Worm (Caenorhabditis elegans): ENCODE data around the gene Y43F8B.22.
A peak's percentile ranks its signal among the peaks of the same experiment; 100 is the strongest.

The Y43F8B.22 gene

ce11 chrV:19521351-19522278, 39.0 kb downstream of the Y43F8B.22 start (continued):
- peak; percentile 26 for TF ChIP-seq nhr-90 (tag; optimal IDR thresholded peaks at IDR 0.05)
- TF ChIP-seq dpff-1 (tag; optimal IDR thresholded peaks at IDR 0.05) = no peak
- no peak for TF ChIP-seq ceh-100 (GFP tag; IDR thresholded peaks at IDR 0.05)
- no peak for TF ChIP-seq Y95B8A.8 (GFP tag; IDR thresholded peaks at IDR 0.05)
- no peak; the same call in 1 of the 2 replicates for TF ChIP-seq egl-44 (GFP tag; IDR thresholded peaks at IDR 0.05)
- TF ChIP-seq die-1 (tag; optimal IDR thresholded peaks at IDR 0.05) = peak; percentile 13
- TF ChIP-seq cebp-2 (GFP tag; IDR thresholded peaks at IDR 0.05) = peak; percentile 63
- TF ChIP-seq cebp-1 (GFP tag; IDR thresholded peaks at IDR 0.05) = no peak
- peak; percentile 4 for TF ChIP-seq cebp-1 (tag; optimal IDR thresholded peaks at IDR 0.05)
- TF ChIP-seq ama-1 (optimal IDR thresholded peaks at IDR 0.05) = peak; percentile 37
- TF ChIP-seq ama-1 (GFP tag; optimal IDR thresholded peaks at IDR 0.05) = peak in 1 of 2 experiments; percentile 20
- TF ChIP-seq mxl-1 (tag; optimal IDR thresholded peaks at IDR 0.05) = no peak
- no peak for TF ChIP-seq ets-4 (GFP tag; optimal IDR thresholded peaks at IDR 0.05)
- peak in 1 of 3 experiments; percentile 14 for TF ChIP-seq lin-35 (GFP tag; optimal IDR thresholded peaks at IDR 0.05)
- peak; percentile 55 for TF ChIP-seq B0261.1 (tag; optimal IDR thresholded peaks at IDR 0.05)
- TF ChIP-seq egrh-3 (GFP tag; IDR thresholded peaks at IDR 0.05) = no peak
- no peak for TF ChIP-seq lin-54 (GFP tag; optimal IDR thresholded peaks at IDR 0.05)
- no peak for TF ChIP-seq Y79H2A.3 (GFP tag; conservative IDR thresholded peaks at IDR 0.05)

DNA sequence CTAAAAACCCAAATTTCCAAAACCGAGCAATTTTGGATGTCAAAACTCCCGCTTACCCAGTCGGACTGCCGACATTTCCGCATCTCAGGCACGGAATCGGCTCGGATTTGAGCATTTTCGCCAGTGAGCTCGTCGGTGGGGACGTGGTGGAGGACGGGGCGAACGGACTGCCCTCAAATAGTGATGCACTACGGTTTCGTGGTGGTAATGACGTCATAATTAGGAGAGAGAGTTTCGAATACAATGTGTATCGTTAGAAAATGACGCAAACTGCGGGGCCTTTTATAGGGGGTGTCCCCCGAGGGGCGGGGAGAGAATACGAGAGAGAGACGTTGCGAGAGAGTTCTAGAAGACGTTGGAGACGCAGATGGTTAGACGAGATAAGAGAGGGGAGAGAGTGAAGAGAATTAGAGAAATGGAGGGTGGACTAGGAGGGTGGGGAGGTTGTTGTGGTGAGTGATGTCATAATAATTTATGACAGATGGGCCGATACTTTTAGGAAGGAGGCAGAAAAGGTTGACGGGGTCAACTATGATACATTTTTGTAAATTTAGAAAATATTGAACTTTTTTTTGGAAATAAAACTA, 40.0 kb downstream of the Y43F8B.22 start:
- TF ChIP-seq ztf-3 (GFP tag; optimal IDR thresholded peaks at IDR 0.05) = peak; percentile 84
- TF ChIP-seq egl-44 (GFP tag; IDR thresholded peaks at IDR 0.05) = peak; percentile 56; the same call in 1 of the 2 replicates
- peak; percentile 67 for TF ChIP-seq F52B5.7 (tag; optimal IDR thresholded peaks at IDR 0.05)
- TF ChIP-seq xnd-1 (tag; optimal IDR thresholded peaks at IDR 0.05) = no peak
- TF ChIP-seq lir-1 (GFP tag; conservative IDR thresholded peaks at IDR 0.05) = peak; percentile 44; the same call in 1 of the 2 replicates
- no peak; the same call in 1 of the 2 replicates for TF ChIP-seq cebp-1 (GFP tag; IDR thresholded peaks at IDR 0.05)
- TF ChIP-seq cebp-1 (tag; optimal IDR thresholded peaks at IDR 0.05) = peak; percentile 82
- no peak for TF ChIP-seq hlh-12 (tag; optimal IDR thresholded peaks at IDR 0.05)
- TF ChIP-seq rpc-1 (optimal IDR thresholded peaks at IDR 0.05) = peak; percentile 29
- TF ChIP-seq rpc-1 (tag; optimal IDR thresholded peaks at IDR 0.05) = no peak
- peak; percentile 93 for TF ChIP-seq chd-7 (tag; optimal IDR thresholded peaks at IDR 0.05)
- TF ChIP-seq T07F8.4 (tag; optimal IDR thresholded peaks at IDR 0.05) = peak; percentile 34
- peak; percentile 41 for TF ChIP-seq fkh-3 (tag; optimal IDR thresholded peaks at IDR 0.05)
- TF ChIP-seq F10E7.11 (tag; optimal IDR thresholded peaks at IDR 0.05) = peak; percentile 50
- peak; percentile 44 for TF ChIP-seq die-1 (tag; optimal IDR thresholded peaks at IDR 0.05)
- TF ChIP-seq rec-8 (tag; optimal IDR thresholded peaks at IDR 0.05) = no peak
- TF ChIP-seq F22D6.2 (tag; optimal IDR thresholded peaks at IDR 0.05) = peak; percentile 0
- TF ChIP-seq mel-28 (tag; optimal IDR thresholded peaks at IDR 0.05; ENCODE audit: borderline replicate concordance) = peak; percentile 37
- TF ChIP-seq lin-40 (tag; optimal IDR thresholded peaks at IDR 0.05) = peak; percentile 87
- peak; percentile 38; the same call in 1 of the 2 replicates for TF ChIP-seq madf-6 (GFP tag; IDR thresholded peaks at IDR 0.05)
- no peak for TF ChIP-seq nhr-179 (tag; optimal IDR thresholded peaks at IDR 0.05)
- no peak for TF ChIP-seq ztf-25 (GFP tag; IDR thresholded peaks at IDR 0.05)
- no peak for TF ChIP-seq dpl-1 (GFP tag; optimal IDR thresholded peaks at IDR 0.05)
- no peak for TF ChIP-seq bed-1 (GFP tag; IDR thresholded peaks at IDR 0.05)
- no peak for TF ChIP-seq snpc-3.4 (tag; optimal IDR thresholded peaks at IDR 0.05)
- no peak for TF ChIP-seq snpc-4 (GFP tag; optimal IDR thresholded peaks at IDR 0.05)
- TF ChIP-seq snpc-4 (tag; optimal IDR thresholded peaks at IDR 0.05) = peak in 2 of 4 experiments; percentile 56 to 60
- peak; percentile 70 for TF ChIP-seq zim-3 (tag; optimal IDR thresholded peaks at IDR 0.05)
- no peak for TF ChIP-seq nfya-2 (GFP tag; IDR thresholded peaks at IDR 0.05)
- peak; percentile 18 for TF ChIP-seq B0261.1 (tag; optimal IDR thresholded peaks at IDR 0.05)
- no peak for TF ChIP-seq pha-4 (tag; optimal IDR thresholded peaks at IDR 0.05)
- TF ChIP-seq nhr-27 (tag; optimal IDR thresholded peaks at IDR 0.05) = no peak
- peak; percentile 91 for TF ChIP-seq ztf-22 (GFP tag; optimal IDR thresholded peaks at IDR 0.05)

Data from whole organism, young adult.